Fruit fly (Drosophila melanogaster): ENCODE data around the gene Saf6.
A peak's percentile ranks its signal among the peaks of the same experiment; 100 is the strongest.

Gene Saf6

DNA sequence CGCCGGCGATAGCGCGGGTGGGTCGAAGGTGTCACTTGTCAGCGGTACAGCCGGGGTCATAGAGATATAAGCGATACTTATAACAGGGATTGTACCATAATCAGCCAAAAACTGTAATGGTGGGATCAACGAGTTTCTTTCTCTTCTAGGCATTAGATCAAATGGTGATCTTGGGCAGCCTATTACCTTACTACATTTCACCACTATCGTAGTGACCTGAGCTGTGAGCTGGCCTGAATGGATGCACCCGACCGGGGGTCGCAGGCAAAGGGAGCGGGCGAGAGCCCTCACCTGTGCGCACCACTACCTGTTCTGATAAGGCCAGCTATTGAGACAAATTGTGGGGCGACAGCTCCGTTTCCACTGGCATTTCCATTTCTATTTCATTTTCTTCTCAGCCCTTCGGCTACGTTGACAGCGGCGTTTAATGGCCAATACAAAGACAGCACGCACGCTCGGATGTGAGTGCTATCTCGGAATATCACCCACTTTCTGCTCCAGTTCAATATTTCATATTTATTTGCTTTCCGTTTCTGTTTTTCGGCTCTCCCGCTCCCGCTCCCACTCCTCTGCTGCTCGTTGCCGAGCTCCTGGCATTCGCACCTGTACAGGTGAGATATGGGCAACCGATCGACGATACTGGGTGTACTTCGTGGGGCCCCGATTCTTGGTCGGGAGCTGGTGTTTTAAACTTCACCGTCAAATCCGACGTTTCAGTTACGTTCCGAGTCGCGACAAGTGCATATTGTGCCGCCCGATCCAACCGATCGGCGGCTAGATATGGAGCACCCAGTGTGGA lies 41.1 kb upstream of the Saf6 start (continued):
- TF ChIP-seq CG17568 (GFP tag; optimal IDR thresholded peaks at IDR 0.05) (no peak), chif (GFP tag; optimal IDR thresholded peaks at IDR 0.05) (peak; percentile 53 to 79), CG4404 (GFP tag; IDR thresholded peaks at IDR 0.05) (peak; percentile 57; the same call in 1 of the 2 replicates), pros (GFP tag; optimal IDR thresholded peaks at IDR 0.05) (no peak), Bgb (GFP tag; IDR thresholded peaks at IDR 0.05; ENCODE audit: partially characterized antibody) (no peak), tgo (GFP tag; IDR thresholded peaks at IDR 0.05) (peak; percentile 79), ase (GFP tag; IDR thresholded peaks at IDR 0.05) (peak; percentile 79), tx (GFP tag; optimal IDR thresholded peaks at IDR 0.05) (peak; percentile 46), sim (GFP tag; IDR thresholded peaks at IDR 0.05) (peak; percentile 67), CG7786 (GFP tag; optimal IDR thresholded peaks at IDR 0.05) (peak; percentile 67), br (optimal IDR thresholded peaks at IDR 0.05) (no peak), fd102C (GFP tag; optimal IDR thresholded peaks at IDR 0.05) (no peak), CG7987 (GFP tag; optimal IDR thresholded peaks at IDR 0.05) (peak; percentile 12), Gug (GFP tag; IDR thresholded peaks at IDR 0.05) (peak; percentile 85), p53 (GFP tag; optimal IDR thresholded peaks at IDR 0.05) (no peak), zen2 (GFP tag; IDR thresholded peaks at IDR 0.05; ENCODE audit: partially characterized antibody) (no peak), CG1529 (GFP tag; optimal IDR thresholded peaks at IDR 0.05) (peak; percentile 83), CG6254 (GFP tag; optimal IDR thresholded peaks at IDR 0.05) (peak; percentile 79), Doc2 (GFP tag; IDR thresholded peaks at IDR 0.05) (no peak), pan (optimal IDR thresholded peaks at IDR 0.05) (no peak), pan (GFP tag; optimal IDR thresholded peaks at IDR 0.05 in 1 of 2, IDR thresholded peaks at IDR 0.05 in 1 of 2) (peak in 1 of 2 experiments; percentile 84), Atf-2 (GFP tag; optimal IDR thresholded peaks at IDR 0.05) (peak; percentile 41), CG32532 (GFP tag; IDR thresholded peaks at IDR 0.05) (peak; percentile 65), HHEX (GFP tag; optimal IDR thresholded peaks at IDR 0.05) (peak; percentile 82), ham (GFP tag; IDR thresholded peaks at IDR 0.05) (0 out of 2 replicates have a peak, but pooled peaks have one; percentile 26), ERR (GFP tag; optimal IDR thresholded peaks at IDR 0.05) (peak; percentile 3), Bdp1 (GFP tag; optimal IDR thresholded peaks at IDR 0.05) (peak; percentile 50), Sox102F (GFP tag; optimal IDR thresholded peaks at IDR 0.05) (peak; percentile 80), Usf (GFP tag; optimal IDR thresholded peaks at IDR 0.05) (peak; percentile 31), Sry-β (GFP tag; optimal IDR thresholded peaks at IDR 0.05) (peak; percentile 41), CG17802 (tag; optimal IDR thresholded peaks at IDR 0.05) (peak; percentile 37), Hand (GFP tag; optimal IDR thresholded peaks at IDR 0.05) (no peak), rib (GFP tag; IDR thresholded peaks at IDR 0.05) (peak; percentile 27; the same call in 1 of the 2 replicates), tll (GFP tag; optimal IDR thresholded peaks at IDR 0.05) (no peak), D19A (tag; optimal IDR thresholded peaks at IDR 0.05) (peak; percentile 68), CG12299 (tag; optimal IDR thresholded peaks at IDR 0.05) (peak; percentile 38), bowl (GFP tag; IDR thresholded peaks at IDR 0.05) (0 out of 2 replicates have a peak, but pooled peaks have one; percentile 45), CG10147 (GFP tag; optimal IDR thresholded peaks at IDR 0.05) (peak; percentile 29), CG6813 (GFP tag; optimal IDR thresholded peaks at IDR 0.05) (peak; percentile 66), CG1602 (GFP tag; optimal IDR thresholded peaks at IDR 0.05) (peak; percentile 62), CG9817 (tag; optimal IDR thresholded peaks at IDR 0.05) (peak; percentile 23), CG10462 (GFP tag; optimal IDR thresholded peaks at IDR 0.05) (peak; percentile 34), lilli (GFP tag; optimal IDR thresholded peaks at IDR 0.05) (peak; percentile 75), HLH54F (GFP tag; optimal IDR thresholded peaks at IDR 0.05) (peak; percentile 38), CG34224 (GFP tag; IDR thresholded peaks at IDR 0.05; ENCODE audit: partially characterized antibody) (no peak), fu2 (GFP tag; optimal IDR thresholded peaks at IDR 0.05) (peak; percentile 22), hbn (GFP tag; IDR thresholded peaks at IDR 0.05; ENCODE audit: partially characterized antibody) (no peak), ro (GFP tag; IDR thresholded peaks at IDR 0.05) (peak; percentile 44; the same call in 1 of the 2 replicates), CG13424 (tag; optimal IDR thresholded peaks at IDR 0.05) (peak; percentile 75)
